Worm (Caenorhabditis elegans) whole organism, L3 larva: ENCODE measurements around the gene dpf-4.

Experiments
- R02D3.7 ChIP-seq: fragments of 150-350 bp; optimal IDR thresholded peaks from 2 replicates; lab custom pipeline; 2014; ENCODE audit warnings: missing biosample characterization, missing genetic modification characterization
- ama-1 ChIP-seq: fragments of 150-350 bp; optimal IDR thresholded peaks from 2 replicates; lab custom pipeline; 2018
- daf-12 ChIP-seq: fragments of 150-350 bp; optimal IDR thresholded peaks from 2 replicates; lab custom pipeline; 2014; ENCODE audit warnings: missing biosample characterization, missing genetic modification reagents, missing genetic modification characterization
- elt-1 ChIP-seq: fragments of 150-350 bp; optimal IDR thresholded peaks from 2 replicates; lab custom pipeline; 2014; ENCODE audit warnings: missing biosample characterization, missing genetic modification characterization
- lin-15B ChIP-seq: fragments of 150-350 bp; optimal IDR thresholded peaks from 2 replicates; lab custom pipeline; 2014; ENCODE audit warnings: missing biosample characterization, missing genetic modification characterization
- nfya-1 ChIP-seq: sonication (generic microtip); optimal IDR thresholded peaks from 2 replicates; lab custom pipeline; 2017; ENCODE audit warnings: missing genetic modification characterization, mild to moderate bottlenecking, missing compliant biosample characterization, antibody characterized with exemption, moderate library complexity; ENCODE audit not compliant: insufficient read depth
- nhr-11 ChIP-seq: fragments of 150-350 bp; optimal IDR thresholded peaks from 2 replicates; lab custom pipeline; 2014; ENCODE audit warnings: missing biosample characterization, missing genetic modification characterization
- skn-1 ChIP-seq: fragments of 150-350 bp; optimal IDR thresholded peaks from 2 replicates; lab custom pipeline; 2014; ENCODE audit warnings: missing biosample characterization, missing genetic modification characterization
- snpc-4 ChIP-seq: fragments of 150-350 bp; optimal IDR thresholded peaks from 2 replicates; lab custom pipeline; 2014; ENCODE audit warnings: missing biosample characterization, missing genetic modification characterization
- tbx-2 ChIP-seq: sonication (generic microtip); optimal IDR thresholded peaks from 2 replicates; lab custom pipeline; 2016; ENCODE audit warnings: mild to moderate bottlenecking, missing genetic modification characterization, missing compliant biosample characterization

ce11 chrIII:5834663-5835062 is 24.4 kb upstream of the dpf-4 start:
- TF ChIP-seq R02D3.7 (no peak), daf-12 (tag; lab: Kevin White, UChicago) (no peak), tbx-2 (tag; lab: Kevin White, UChicago) (no peak), lin-15B (tag; lab: Kevin White, UChicago) (no peak), snpc-4 (tag; lab: Kevin White, UChicago) (no peak), skn-1 (tag; lab: Kevin White, UChicago) (no peak), nfya-1 (tag; lab: Kevin White, UChicago) (no peak), elt-1 (tag; lab: Kevin White, UChicago) (no peak), nhr-11 (tag; lab: Kevin White, UChicago) (no peak), ama-1 (lab: Kevin White, UChicago) (no peak)
